Fruit fly (Drosophila melanogaster) whole organism, embryonic: ENCODE data around the gene Cyp12a5.

Experiments
- CG10431 ChIP-seq: fragments of 200-800 bp; sonication (Bioruptor generic); optimal IDR thresholded peaks from 3 replicates; lab custom pipeline; 2018; ENCODE audit warnings: missing biosample characterization, mild to moderate bottlenecking, missing genetic modification characterization
- CG11085 ChIP-seq: fragments of 200-800 bp; sonication (Bioruptor generic); IDR thresholded peaks from 2 replicates; pipeline ENCODE4 v1.3.6; 2022; ENCODE audit warnings: missing biosample characterization, missing genetic modification characterization
- CG12769 ChIP-seq: fragments of 200-800 bp; sonication (Bioruptor generic); optimal IDR thresholded peaks from 2 replicates; lab custom pipeline; 2019; ENCODE audit warnings: missing biosample characterization, mild to moderate bottlenecking, missing genetic modification characterization, moderate library complexity
- CG13775 ChIP-seq: fragments of 200-800 bp; sonication (Bioruptor generic); optimal IDR thresholded peaks from 3 replicates; lab custom pipeline; 2017; ENCODE audit warnings: missing biosample characterization, mild to moderate bottlenecking, missing genetic modification characterization
- CG17186 ChIP-seq: fragments of 200-800 bp; sonication (Bioruptor generic); optimal IDR thresholded peaks from 3 replicates; lab custom pipeline; 2017; ENCODE audit warnings: missing biosample characterization, missing genetic modification reagents, missing genetic modification characterization
- CG17361 ChIP-seq: fragments of 200-800 bp; sonication (Bioruptor generic); IDR thresholded peaks from 3 replicates; pipeline ENCODE4 v1.3.6; 2022; ENCODE audit warnings: missing biosample characterization, missing genetic modification characterization
- CG1792 ChIP-seq: fragments of 200-800 bp; sonication (Bioruptor generic); optimal IDR thresholded peaks from 2 replicates; lab custom pipeline; 2016; ENCODE audit warnings: missing biosample characterization, missing genetic modification characterization
- CG2120 ChIP-seq: fragments of 200-800 bp; sonication (Bioruptor generic); optimal IDR thresholded peaks from 3 replicates; lab custom pipeline; 2016; ENCODE audit warnings: missing biosample characterization, missing genetic modification characterization
- CG2199 ChIP-seq: fragments of 200-800 bp; sonication (Bioruptor generic); IDR thresholded peaks from 3 replicates; pipeline ENCODE4 v1.3.6; 2022; ENCODE audit warnings: missing biosample characterization, missing genetic modification characterization
- CG2678 ChIP-seq: fragments of 200-800 bp; sonication (Bioruptor generic); optimal IDR thresholded peaks from 3 replicates; lab custom pipeline; 2019; ENCODE audit warnings: missing biosample characterization, mild to moderate bottlenecking, missing genetic modification characterization, moderate library complexity
- CG2875 ChIP-seq: fragments of 200-800 bp; sonication (Bioruptor generic); optimal IDR thresholded peaks from 2 replicates; lab custom pipeline; 2017; ENCODE audit warnings: missing biosample characterization, mild to moderate bottlenecking, missing genetic modification characterization, missing genetic modification reagents
- CG4360 ChIP-seq: fragments of 200-800 bp; sonication (Bioruptor generic); IDR thresholded peaks from 2 replicates; pipeline ENCODE4 v1.3.6; 2022; ENCODE audit warnings: missing biosample characterization, missing genetic modification characterization
- CG9817 ChIP-seq: fragments of 200-800 bp; sonication (Bioruptor generic); optimal IDR thresholded peaks from 2 replicates; lab custom pipeline; 2018; ENCODE audit warnings: missing biosample characterization, mild to moderate bottlenecking, missing genetic modification characterization, moderate library complexity
- CTCF ChIP-seq: fragments of 200-800 bp; sonication (Bioruptor generic); optimal IDR thresholded peaks from 2 replicates; lab custom pipeline; 2017; ENCODE audit warnings: missing biosample characterization, mild to moderate bottlenecking, missing genetic modification characterization, moderate library complexity
- Dad ChIP-seq: fragments of 200-800 bp; sonication (Bioruptor generic); optimal IDR thresholded peaks from 3 replicates; lab custom pipeline; 2016; ENCODE audit warnings: missing biosample characterization, missing genetic modification characterization
- Deaf1 ChIP-seq: fragments of 200-800 bp; optimal IDR thresholded peaks from 3 replicates; lab custom pipeline; 2019; ENCODE audit warnings: missing biosample characterization, mild to moderate bottlenecking, missing genetic modification characterization, moderate library complexity
- Dek ChIP-seq: fragments of 200-800 bp; sonication (Bioruptor generic); optimal IDR thresholded peaks from 3 replicates; lab custom pipeline; 2019; ENCODE audit warnings: missing biosample characterization, mild to moderate bottlenecking, missing genetic modification characterization, moderate library complexity
- Hand ChIP-seq: fragments of 200-800 bp; sonication (Bioruptor generic); optimal IDR thresholded peaks from 2 replicates; lab custom pipeline; 2017; ENCODE audit warnings: mild to moderate bottlenecking, missing biosample characterization, missing genetic modification reagents, missing genetic modification characterization
- Med ChIP-seq: fragments of 200-800 bp; sonication (Bioruptor generic); peaks from one replicate; lab custom pipeline; 2016; ENCODE audit warnings: missing biosample characterization, missing genetic modification characterization, mild to moderate bottlenecking, inconsistent platforms, moderate library complexity
- Nf-YA ChIP-seq: fragments of 200-800 bp; sonication (Bioruptor generic); IDR thresholded peaks from 2 replicates; pipeline ENCODE4 v1.3.6; 2022; ENCODE audit warnings: missing biosample characterization, missing genetic modification characterization
- PHDP ChIP-seq: fragments of 200-800 bp; sonication (Bioruptor generic); optimal IDR thresholded peaks from 3 replicates; lab custom pipeline; 2018; ENCODE audit warnings: missing biosample characterization, mild to moderate bottlenecking, missing genetic modification characterization, moderate library complexity
- Scr ChIP-seq: fragments of 200-800 bp; sonication (Bioruptor generic); IDR thresholded peaks from 2 replicates; pipeline ENCODE4 v1.3.6; 2022; ENCODE audit warnings: missing biosample characterization, missing genetic modification characterization; ENCODE audit not compliant: partially characterized antibody
- Stat92E ChIP-seq, 3 experiments: fragments of >200 bp in 2 of 3; fragments of 200-800 bp in 1 of 3; sonication (Bioruptor generic) in 1 of 3; optimal IDR thresholded peaks; 2 replicates each; lab custom pipeline; 2017 to 2019; ENCODE audit warnings: missing biosample characterization in 3 of 3, missing genetic modification characterization in 3 of 3, mild to moderate bottlenecking in 1 of 3, moderate library complexity in 1 of 3
- Taf1 ChIP-seq: fragments of 200-800 bp; sonication (Bioruptor generic); IDR thresholded peaks from 2 replicates; pipeline ENCODE4 v1.3.6; 2022; ENCODE audit warnings: missing biosample characterization, missing genetic modification characterization
- abd-A ChIP-seq: fragments of 200-800 bp; sonication (Bioruptor generic); optimal IDR thresholded peaks from 3 replicates; lab custom pipeline; 2019; ENCODE audit warnings: missing biosample characterization, mild to moderate bottlenecking, missing genetic modification characterization, moderate library complexity
- crol ChIP-seq: fragments of 200-800 bp; sonication (Bioruptor generic); IDR thresholded peaks from 2 replicates; pipeline ENCODE4 v1.3.6; 2022; ENCODE audit warnings: missing biosample characterization, missing genetic modification characterization
- danr ChIP-seq: fragments of 200-800 bp; sonication (Bioruptor generic); IDR thresholded peaks from 2 replicates; pipeline ENCODE4 v1.3.6; 2022; ENCODE audit warnings: missing biosample characterization, missing genetic modification characterization
- esg ChIP-seq: fragments of 200-800 bp; sonication (Bioruptor generic); conservative IDR thresholded peaks from 2 replicates; pipeline ENCODE4 v1.3.6; 2022; ENCODE audit warnings: missing biosample characterization, missing genetic modification characterization
- eve ChIP-seq, 2 experiments: fragments of >200 bp; optimal IDR thresholded peaks; 2 replicates each; lab custom pipeline; 2017; ENCODE audit warnings: missing biosample characterization in 2 of 2, missing genetic modification characterization in 2 of 2
- ewg ChIP-seq: fragments of 200-800 bp; sonication (Bioruptor generic); optimal IDR thresholded peaks from 3 replicates; lab custom pipeline; 2017; ENCODE audit warnings: mild to moderate bottlenecking, missing biosample characterization, missing genetic modification reagents, missing genetic modification characterization
- mam ChIP-seq: fragments of 200-800 bp; sonication (Bioruptor generic); optimal IDR thresholded peaks from 3 replicates; lab custom pipeline; 2016; ENCODE audit warnings: missing biosample characterization, missing genetic modification characterization
- oc ChIP-seq: fragments of 200-800 bp; sonication (Bioruptor generic); optimal IDR thresholded peaks from 2 replicates; lab custom pipeline; 2018; ENCODE audit warnings: missing biosample characterization, mild to moderate bottlenecking, missing genetic modification characterization, moderate library complexity
- odd ChIP-seq: fragments of 200-800 bp; sonication (Bioruptor generic); optimal IDR thresholded peaks from 2 replicates; lab custom pipeline; 2017; ENCODE audit warnings: missing biosample characterization, mild to moderate bottlenecking, missing genetic modification characterization
- pfk ChIP-seq: fragments of 200-800 bp; sonication (Bioruptor generic); optimal IDR thresholded peaks from 2 replicates; lab custom pipeline; 2018; ENCODE audit warnings: missing biosample characterization, mild to moderate bottlenecking, missing genetic modification characterization, moderate library complexity
- pho ChIP-seq: fragments of 200-800 bp; sonication (Bioruptor generic); optimal IDR thresholded peaks from 2 replicates; lab custom pipeline; 2016; ENCODE audit warnings: missing biosample characterization, missing genetic modification characterization
- psq ChIP-seq: fragments of 200-800 bp; sonication (Bioruptor generic); optimal IDR thresholded peaks from 2 replicates; lab custom pipeline; 2017; ENCODE audit warnings: missing biosample characterization, missing genetic modification characterization
- row ChIP-seq: fragments of 200-800 bp; sonication (Bioruptor generic); IDR thresholded peaks from 3 replicates; pipeline ENCODE4 v1.3.6; 2022; ENCODE audit warnings: missing biosample characterization, missing genetic modification characterization
- salm ChIP-seq: fragments of 200-800 bp; sonication (Bioruptor generic); optimal IDR thresholded peaks from 2 replicates; lab custom pipeline; 2018; ENCODE audit warnings: missing biosample characterization, mild to moderate bottlenecking, missing genetic modification characterization
- sd ChIP-seq: fragments of 200-800 bp; sonication (Bioruptor generic); optimal IDR thresholded peaks from 3 replicates; lab custom pipeline; 2018; ENCODE audit warnings: missing biosample characterization, mild to moderate bottlenecking, missing genetic modification characterization, moderate library complexity
- shn ChIP-seq: fragments of 200-800 bp; sonication (Bioruptor generic); optimal IDR thresholded peaks from 3 replicates; lab custom pipeline; 2016; ENCODE audit warnings: missing biosample characterization, missing genetic modification characterization
- unc-4 ChIP-seq: fragments of 200-800 bp; sonication (Bioruptor generic); IDR thresholded peaks from 2 replicates; pipeline ENCODE4 v1.3.6; 2022; ENCODE audit warnings: missing biosample characterization, missing genetic modification characterization; ENCODE audit not compliant: partially characterized antibody
- zen2 ChIP-seq: fragments of 200-800 bp; sonication (Bioruptor generic); IDR thresholded peaks from 3 replicates; pipeline ENCODE4 v1.3.6; 2022; ENCODE audit warnings: missing biosample characterization, missing genetic modification characterization; ENCODE audit not compliant: partially characterized antibody

The Cyp12a5 gene

DNA sequence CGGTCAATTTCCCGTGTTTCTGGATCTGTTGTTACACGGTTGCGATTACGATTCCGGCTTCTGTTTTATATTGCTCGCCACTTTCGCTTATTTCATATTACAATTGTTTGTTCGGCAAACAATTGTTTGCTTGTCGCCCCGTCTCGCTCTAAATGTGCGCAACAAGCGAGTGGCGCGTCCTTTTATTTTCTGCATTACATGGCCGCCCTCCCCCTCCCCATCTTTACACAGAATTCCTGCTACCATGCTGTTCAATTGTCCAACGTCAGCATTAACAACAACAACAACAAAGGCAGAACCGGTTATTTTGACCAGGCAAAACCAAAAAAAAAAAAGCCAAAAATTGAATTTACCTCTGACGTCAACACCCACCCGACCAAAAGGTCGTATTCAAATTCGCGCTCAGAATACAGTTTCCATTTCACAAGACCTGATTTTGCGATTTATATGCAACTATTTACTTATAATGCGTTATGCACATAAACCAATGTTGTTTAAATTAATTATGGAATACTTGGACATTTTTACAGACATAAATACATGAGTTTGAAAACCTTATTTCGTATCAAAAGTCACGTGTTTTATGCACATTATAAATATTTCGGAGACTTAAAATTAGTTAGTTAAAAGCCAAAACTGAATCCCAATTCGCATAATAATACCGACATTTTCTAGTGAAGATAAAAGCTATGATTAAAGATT is 33.8 kb downstream of the Cyp12a5 start (continued):
- TF ChIP-seq CG17361 (GFP tag; lab: Robert Waterston, UW) (0 out of 3 replicates have a peak, but pooled peaks have one; percentile 11), danr (GFP tag; lab: Robert Waterston, UW) (no peak), CG10431 (GFP tag; lab: Kevin White, UChicago) (peak; percentile 52), Dad (GFP tag; lab: Kevin White, UChicago) (no peak), crol (GFP tag; lab: Robert Waterston, UW) (peak; percentile 40; the same call in 1 of the 2 replicates), odd (GFP tag; lab: Kevin White, UChicago) (peak; percentile 39), unc-4 (peak; percentile 10; the same call in 1 of the 2 replicates), pfk (GFP tag; lab: Kevin White, UChicago) (no peak), Taf1 (GFP tag; lab: Robert Waterston, UW) (no peak), mam (GFP tag; lab: Kevin White, UChicago) (no peak), pho (GFP tag; lab: Kevin White, UChicago) (peak; percentile 39), Hand (GFP tag; lab: Kevin White, UChicago) (no peak), Stat92E (GFP tag; optimal IDR thresholded peaks at IDR 0.05; lab: Kevin White, UChicago) (peak in 1 of 3 experiments; percentile 1), ewg (GFP tag; lab: Kevin White, UChicago) (peak; percentile 8), salm (tag; lab: Kevin White, UChicago) (no peak), psq (GFP tag; lab: Kevin White, UChicago) (peak; percentile 32), eve (GFP tag; optimal IDR thresholded peaks at IDR 0.05; lab: Kevin White, UChicago) (no peak), Deaf1 (no peak), CG2120 (GFP tag; lab: Kevin White, UChicago) (peak; percentile 31), Scr (GFP tag; lab: Robert Waterston, UW) (no peak), CG2678 (tag; lab: Kevin White, UChicago) (no peak), Dek (tag; lab: Kevin White, UChicago) (peak; percentile 30), esg (GFP tag; lab: Robert Waterston, UW) (no peak), Nf-YA (GFP tag; lab: Robert Waterston, UW) (0 out of 2 replicates have a peak, but pooled peaks have one; percentile 12), CG2199 (GFP tag; lab: Robert Waterston, UW) (0 out of 3 replicates have a peak, but pooled peaks have one; percentile 35), Med (GFP tag; lab: Kevin White, UChicago) (peak; percentile 60), CG13775 (GFP tag; lab: Kevin White, UChicago) (peak; percentile 0), CG17186 (GFP tag; lab: Kevin White, UChicago) (no peak), CG12769 (tag; lab: Kevin White, UChicago) (peak; percentile 35), CG4360 (GFP tag; lab: Robert Waterston, UW) (peak; percentile 88), CG2875 (no peak), zen2 (0 out of 3 replicates have a peak, but pooled peaks have one; percentile 1), oc (tag; lab: Kevin White, UChicago) (peak; percentile 23), CTCF (no peak), sd (tag; lab: Kevin White, UChicago) (peak; percentile 60), CG9817 (tag; lab: Kevin White, UChicago) (no peak), row (GFP tag; lab: Robert Waterston, UW) (peak; percentile 60; the same call in 2 of the 3 replicates), shn (no peak), PHDP (peak; percentile 34), CG1792 (no peak), abd-A (peak; percentile 12), CG11085 (GFP tag; lab: Robert Waterston, UW) (no peak)
- TF ChIP-seq, all 482 proteins: peak for 42
